Fruit fly (Drosophila melanogaster) Kc167 (cell line): ENCODE measurements around the gene CG12725.

Experiments
- Sin3A ChIP-seq: fragments of >200 bp; optimal IDR thresholded peaks from 2 replicates; lab custom pipeline; 2018; ENCODE audit warnings: missing external identifiers
- h ChIP-seq: fragments of >200 bp; optimal IDR thresholded peaks from 3 replicates; lab custom pipeline; 2018; ENCODE audit warnings: missing external identifiers
- insv ChIP-seq: fragments of >200 bp; optimal IDR thresholded peaks from 3 replicates; lab custom pipeline; 2018; ENCODE audit warnings: missing external identifiers
- ttk ChIP-seq: sonication (Bioruptor generic); optimal IDR thresholded peaks from 2 replicates; lab custom pipeline; 2017; ENCODE audit warnings: missing external identifiers

- no peak for TF ChIP-seq h (lab: Kevin White, UChicago)
- no peak for TF ChIP-seq insv (lab: Kevin White, UChicago)
- TF ChIP-seq ttk = no peak
- no peak for TF ChIP-seq Sin3A (lab: Kevin White, UChicago)
Measured at dm6 chrX:13375489-13375997, 27.1 kb downstream of the CG12725 start.
